Worm (Caenorhabditis elegans) whole organism, midembryonic: ENCODE results near the gene srsx-26.

Experiments used
- T22C8.4 ChIP-seq: fragments of 200-800 bp; sonication (Bioruptor generic); IDR thresholded peaks from 2 replicates; pipeline ENCODE4 v1.3.6; 2022; ENCODE audit warnings: missing genetic modification characterization, missing compliant biosample characterization
- cog-1 ChIP-seq: sonication (generic microtip); optimal IDR thresholded peaks from 2 replicates; lab custom pipeline; 2016; ENCODE audit warnings: missing genetic modification characterization, missing compliant biosample characterization
- flt-1 ChIP-seq: fragments of 200-800 bp; sonication (Bioruptor generic); IDR thresholded peaks from 2 replicates; pipeline ENCODE4 v1.3.6; 2022; ENCODE audit warnings: missing genetic modification characterization, missing compliant biosample characterization
- klf-2 ChIP-seq: fragments of 200-800 bp; sonication (Bioruptor generic); conservative IDR thresholded peaks from 2 replicates; pipeline ENCODE4 v1.3.6; 2022; ENCODE audit warnings: missing genetic modification reagents, missing genetic modification characterization, missing compliant biosample characterization
- med-1 ChIP-seq: sonication (generic microtip); optimal IDR thresholded peaks from 2 replicates; lab custom pipeline; 2017; ENCODE audit warnings: missing genetic modification characterization, mild to moderate bottlenecking, missing compliant biosample characterization, antibody characterized with exemption, missing genetic modification reagents; ENCODE audit not compliant: insufficient read depth
- ref-1 ChIP-seq: fragments of 200-800 bp; sonication (Bioruptor generic); conservative IDR thresholded peaks from 2 replicates; pipeline ENCODE4 v1.3.6; 2022; ENCODE audit warnings: missing genetic modification reagents, missing genetic modification characterization, missing compliant biosample characterization
- tab-1 ChIP-seq: fragments of 200-800 bp; sonication (Bioruptor generic); IDR thresholded peaks from 2 replicates; pipeline ENCODE4 v1.3.6; 2022; ENCODE audit warnings: missing genetic modification characterization, missing compliant biosample characterization
- ztf-23 ChIP-seq: fragments of 200-800 bp; sonication (Bioruptor generic); IDR thresholded peaks from 2 replicates; pipeline ENCODE4 v1.3.6; 2022; ENCODE audit warnings: missing genetic modification reagents, missing genetic modification characterization, missing compliant biosample characterization
- ztf-29 ChIP-seq: fragments of 200-800 bp; sonication (Bioruptor generic); IDR thresholded peaks from 2 replicates; pipeline ENCODE4 v1.3.6; 2022; ENCODE audit warnings: missing genetic modification reagents, missing genetic modification characterization, missing compliant biosample characterization

The srsx-26 gene

DNA sequence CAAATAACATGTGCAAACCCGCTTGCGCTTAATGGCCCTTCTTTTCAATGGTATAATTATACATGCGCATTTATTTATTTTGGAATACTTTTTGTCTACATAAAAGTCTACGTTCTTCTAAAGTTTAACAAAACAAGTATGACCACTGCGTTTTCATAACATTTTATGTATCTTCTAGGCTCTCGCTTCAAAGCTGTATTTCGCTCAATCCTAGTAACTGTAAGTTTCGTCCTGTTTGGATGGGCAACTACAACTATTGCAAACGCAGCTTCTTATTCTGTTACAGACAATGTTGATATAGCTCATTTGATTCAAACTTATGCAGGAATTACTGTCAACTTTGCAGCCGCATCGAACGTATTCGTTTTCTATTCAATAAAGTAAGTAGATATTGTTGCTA is 1.3 kb downstream of the srsx-26 start, which contains the start of gene srsx-27:
Gene srsx-27 (plus strand): TSS at position 301 of the 400 bp plus-strand sequence.
- TF ChIP-seq klf-2 (GFP tag; lab: Robert Waterston, UW) (no peak), tab-1 (GFP tag; lab: Robert Waterston, UW) (no peak), ref-1 (no peak), ztf-23 (no peak), cog-1 (tag; lab: Kevin White, UChicago) (no peak), T22C8.4 (GFP tag; lab: Robert Waterston, UW) (no peak), med-1 (GFP tag; lab: Kevin White, UChicago) (no peak), flt-1 (no peak), ztf-29 (GFP tag; lab: Robert Waterston, UW) (no peak)

DNA sequence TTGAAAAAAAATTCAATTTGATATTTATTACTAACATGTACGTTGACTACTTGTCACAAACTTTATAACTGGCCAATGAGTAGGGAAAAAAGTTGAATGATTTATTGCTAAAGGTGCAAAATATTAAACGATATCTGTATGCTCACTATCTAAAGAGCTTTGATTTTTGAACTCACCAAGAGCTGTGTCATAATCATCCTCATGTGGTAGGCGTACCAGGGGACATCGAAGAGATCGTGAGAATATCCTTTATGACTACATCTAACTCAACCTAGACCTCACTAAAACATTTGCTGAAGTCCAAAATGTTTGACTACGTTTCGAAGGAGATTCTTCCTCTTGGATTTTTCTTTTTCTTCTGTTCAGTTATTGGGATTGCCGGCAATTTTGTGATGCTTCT is 3.8 kb downstream of the srsx-26 start, which contains the start of gene srsx-28:
Gene srsx-28 (plus strand): TSS at position 301 of the 400 bp plus-strand sequence.
- no peak for TF ChIP-seq klf-2 (GFP tag; lab: Robert Waterston, UW)
- no peak for TF ChIP-seq flt-1
- TF ChIP-seq cog-1 (tag; lab: Kevin White, UChicago), result no peak
- no peak for TF ChIP-seq ztf-29 (GFP tag; lab: Robert Waterston, UW)
- no peak for TF ChIP-seq ref-1
- TF ChIP-seq med-1 (GFP tag; lab: Kevin White, UChicago), result no peak
- TF ChIP-seq T22C8.4 (GFP tag; lab: Robert Waterston, UW), result no peak
- no peak for TF ChIP-seq tab-1 (GFP tag; lab: Robert Waterston, UW)
- no peak for TF ChIP-seq ztf-23

DNA sequence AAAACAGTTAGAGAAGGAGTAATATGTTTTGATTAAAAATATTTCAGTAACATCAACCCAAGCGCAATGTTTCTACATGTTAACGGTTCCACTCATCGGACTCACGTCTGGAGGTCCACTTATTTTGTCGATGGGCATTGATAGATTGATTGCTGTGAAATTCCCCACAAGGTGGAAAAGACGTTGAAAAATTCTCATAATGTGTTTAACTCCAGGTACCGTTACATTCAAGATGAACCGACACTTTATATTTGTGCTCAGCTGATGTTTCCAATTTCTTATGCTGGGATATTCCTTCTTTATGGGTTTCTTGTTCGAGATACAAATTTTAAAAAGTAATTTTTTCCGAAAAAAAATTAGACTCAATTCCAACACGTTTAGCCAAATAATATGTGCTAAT is 4.6 kb downstream of the srsx-26 start:
- TF ChIP-seq flt-1 (no peak), tab-1 (GFP tag; lab: Robert Waterston, UW) (no peak), ztf-23 (no peak), med-1 (GFP tag; lab: Kevin White, UChicago) (no peak), ztf-29 (GFP tag; lab: Robert Waterston, UW) (no peak), cog-1 (tag; lab: Kevin White, UChicago) (no peak), klf-2 (GFP tag; lab: Robert Waterston, UW) (no peak), T22C8.4 (GFP tag; lab: Robert Waterston, UW) (no peak), ref-1 (no peak)

DNA sequence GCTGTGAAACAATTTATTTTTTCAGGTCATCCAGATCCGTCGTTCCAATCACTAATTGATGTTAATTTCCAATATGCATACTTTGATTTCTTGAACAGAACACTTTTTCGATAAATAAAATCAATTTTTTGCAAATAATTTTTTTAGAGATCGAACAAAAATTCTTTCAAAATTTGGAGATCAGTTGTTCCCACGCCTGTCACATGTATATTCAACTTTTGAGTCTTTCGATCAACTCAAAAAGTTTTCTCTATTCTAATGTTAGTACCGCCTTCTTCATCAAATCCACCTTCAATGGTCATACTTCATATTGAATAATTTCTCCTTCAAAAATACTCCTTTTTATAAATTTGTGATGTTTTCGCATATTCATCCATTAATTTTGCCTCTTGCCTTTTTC is 6.2 kb downstream of the srsx-26 start, which contains the start of gene srsx-29:
Gene srsx-29 (plus strand): TSS at position 301 of the 400 bp plus-strand sequence.
- no peak for TF ChIP-seq ref-1
- TF ChIP-seq flt-1, result no peak
- TF ChIP-seq klf-2 (GFP tag; lab: Robert Waterston, UW), result no peak
- TF ChIP-seq ztf-29 (GFP tag; lab: Robert Waterston, UW), result no peak
- no peak for TF ChIP-seq ztf-23
- TF ChIP-seq T22C8.4 (GFP tag; lab: Robert Waterston, UW), result no peak
- TF ChIP-seq med-1 (GFP tag; lab: Kevin White, UChicago), result no peak
- no peak for TF ChIP-seq cog-1 (tag; lab: Kevin White, UChicago)
- TF ChIP-seq tab-1 (GFP tag; lab: Robert Waterston, UW), result no peak

DNA sequence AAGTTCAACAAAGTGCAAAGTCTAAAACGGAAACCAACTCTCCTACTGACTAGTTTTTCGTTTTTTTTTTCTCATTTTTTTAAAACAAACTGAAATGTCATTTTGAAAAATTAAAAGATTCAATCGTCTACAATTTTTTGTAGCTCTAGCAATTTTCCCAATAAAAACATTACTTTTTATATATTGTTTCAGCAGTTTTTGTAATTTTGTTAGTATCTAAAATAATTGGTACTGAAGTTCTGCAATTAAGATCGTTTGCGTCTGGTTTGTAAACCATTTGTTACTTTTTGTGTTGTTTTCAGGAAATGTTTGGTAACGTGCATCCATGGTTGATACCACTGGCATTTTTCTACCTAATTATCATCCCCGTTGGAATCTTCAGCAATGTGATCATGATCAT is 10.1 kb downstream of the srsx-26 start, which contains the start of gene srsx-30:
Gene srsx-30 (plus strand): TSS at position 301 of the 400 bp plus-strand sequence.
- no peak for TF ChIP-seq klf-2 (GFP tag; lab: Robert Waterston, UW)
- no peak for TF ChIP-seq flt-1
- no peak for TF ChIP-seq ref-1
- TF ChIP-seq tab-1 (GFP tag; lab: Robert Waterston, UW), result no peak
- TF ChIP-seq med-1 (GFP tag; lab: Kevin White, UChicago), result no peak
- TF ChIP-seq ztf-29 (GFP tag; lab: Robert Waterston, UW), result no peak
- TF ChIP-seq ztf-23, result no peak

DNA sequence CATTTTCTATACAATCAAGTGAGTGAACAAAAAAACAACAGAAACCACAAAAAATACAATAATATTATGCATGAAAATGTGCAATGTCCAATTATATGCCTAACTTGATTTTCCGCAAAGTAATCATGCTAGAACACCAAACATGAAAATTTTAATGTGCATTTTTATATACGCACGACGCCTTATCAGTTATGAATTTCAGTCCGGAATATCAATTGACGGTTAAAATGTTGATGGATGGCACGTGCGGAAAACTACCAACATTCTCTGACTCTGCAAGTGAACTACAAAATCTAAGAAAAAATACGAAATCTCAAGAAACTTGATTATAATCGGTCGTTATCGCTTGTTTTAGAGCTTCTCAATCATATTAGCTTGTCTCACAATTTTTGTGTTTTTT is 11.5 kb downstream of the srsx-26 start:
- no peak for TF ChIP-seq med-1 (GFP tag; lab: Kevin White, UChicago)

DNA sequence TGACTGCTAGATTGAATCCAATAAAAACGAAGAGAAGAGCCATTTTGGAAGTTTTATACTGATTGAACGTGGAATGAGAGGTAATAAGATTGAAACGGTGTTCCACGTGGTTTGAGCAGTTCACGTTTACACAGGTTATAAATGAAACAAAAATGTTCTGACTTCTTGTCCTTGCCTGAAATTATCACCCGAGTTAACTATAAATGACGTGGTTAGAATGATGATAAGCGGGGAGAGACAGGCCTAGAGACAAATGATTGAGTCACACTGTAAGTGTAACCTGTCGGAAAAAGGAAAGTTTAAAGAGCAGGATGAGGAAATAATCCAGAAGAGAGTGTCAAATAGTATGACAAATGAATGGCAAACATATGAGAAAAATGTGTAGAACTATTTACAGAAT is 12.5 kb downstream of the srsx-26 start, which contains the start of gene C51E3.10:
Gene C51E3.10 (minus strand): TSS at position 181 of the 400 bp plus-strand sequence.
- TF ChIP-seq T22C8.4 (GFP tag; lab: Robert Waterston, UW) (no peak), flt-1 (no peak), med-1 (GFP tag; lab: Kevin White, UChicago) (no peak), ref-1 (no peak), cog-1 (tag; lab: Kevin White, UChicago) (no peak), ztf-23 (no peak), klf-2 (GFP tag; lab: Robert Waterston, UW) (no peak), ztf-29 (GFP tag; lab: Robert Waterston, UW) (no peak)

DNA sequence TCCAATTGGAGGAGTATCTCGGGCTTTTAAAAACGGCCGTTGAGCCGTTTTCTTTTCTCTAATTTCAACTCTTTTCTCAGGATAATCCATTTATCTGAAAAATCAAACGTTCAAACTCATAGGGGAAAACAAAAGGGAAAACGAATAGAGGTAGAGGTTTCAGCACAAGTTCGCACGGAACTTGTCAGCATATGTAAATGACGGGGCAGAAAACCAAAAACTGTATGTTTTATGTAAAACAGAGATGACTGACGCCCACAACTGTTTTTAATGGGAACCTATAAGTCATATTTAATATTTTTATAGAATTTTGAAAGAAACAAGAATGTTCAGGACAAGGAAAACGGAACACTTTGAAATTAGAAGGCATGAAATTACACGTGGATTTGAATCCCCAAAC is 17.9 kb downstream of the srsx-26 start, which contains the start of gene C51E3.6:
Gene C51E3.6 (minus strand): TSS at position 101 of the 400 bp plus-strand sequence.
- TF ChIP-seq tab-1 (GFP tag; lab: Robert Waterston, UW) (no peak), ztf-23 (no peak)

DNA sequence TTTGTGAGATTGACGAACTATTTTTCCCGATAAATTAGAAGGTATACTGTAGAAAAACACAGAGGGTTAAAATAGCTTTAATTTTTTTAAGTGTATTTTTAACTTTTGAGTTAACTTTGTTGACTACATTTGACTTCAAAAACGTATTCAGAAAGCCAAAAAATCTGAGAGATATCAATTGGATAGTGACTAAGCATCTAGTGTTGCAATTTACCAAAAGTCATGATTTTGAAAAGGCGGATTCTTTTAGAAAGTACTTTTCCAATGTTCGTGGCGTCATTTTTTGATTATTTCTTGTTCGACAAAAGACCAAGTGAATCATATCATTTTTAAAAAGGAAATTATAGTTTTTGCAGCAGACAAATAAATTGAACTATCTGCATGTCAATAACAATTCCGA is 20.4 kb downstream of the srsx-26 start:
- TF ChIP-seq cog-1 (tag; lab: Kevin White, UChicago) (no peak), ztf-29 (GFP tag; lab: Robert Waterston, UW) (no peak), T22C8.4 (GFP tag; lab: Robert Waterston, UW) (no peak), tab-1 (GFP tag; lab: Robert Waterston, UW) (no peak), flt-1 (no peak), ztf-23 (no peak), klf-2 (GFP tag; lab: Robert Waterston, UW) (no peak), med-1 (GFP tag; lab: Kevin White, UChicago) (no peak), ref-1 (no peak)

DNA sequence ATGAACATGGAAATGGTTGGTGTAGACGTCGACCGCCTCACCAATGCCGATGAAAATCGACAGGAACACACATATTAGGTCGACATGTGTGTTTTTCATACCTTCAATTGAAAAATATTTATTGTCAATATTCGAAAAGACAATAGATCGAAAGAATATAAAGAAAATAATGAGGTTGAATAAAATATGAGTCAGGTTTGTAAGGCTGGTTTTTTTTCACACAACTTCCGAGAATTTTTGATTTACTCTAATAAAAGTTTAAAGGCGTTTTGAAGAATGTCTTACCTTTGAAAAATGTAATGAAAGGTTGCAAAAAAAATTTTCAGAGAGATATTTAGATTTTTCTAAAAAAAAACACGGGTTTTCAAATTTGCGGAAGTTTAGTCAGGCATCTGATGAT is 25.2 kb downstream of the srsx-26 start, which contains the start of gene egl-3:
Gene egl-3 (minus strand): TSS at position 101 of the 400 bp plus-strand sequence.
- no peak for TF ChIP-seq med-1 (GFP tag; lab: Kevin White, UChicago)
- no peak for TF ChIP-seq cog-1 (tag; lab: Kevin White, UChicago)
- TF ChIP-seq klf-2 (GFP tag; lab: Robert Waterston, UW), result no peak
- no peak for TF ChIP-seq ztf-29 (GFP tag; lab: Robert Waterston, UW)
- no peak for TF ChIP-seq tab-1 (GFP tag; lab: Robert Waterston, UW)
- no peak for TF ChIP-seq ztf-23
- TF ChIP-seq T22C8.4 (GFP tag; lab: Robert Waterston, UW), result no peak
- no peak for TF ChIP-seq flt-1
- TF ChIP-seq ref-1, result no peak
